Worm (Caenorhabditis elegans): ENCODE results near the gene C08B11.9.

DNA sequence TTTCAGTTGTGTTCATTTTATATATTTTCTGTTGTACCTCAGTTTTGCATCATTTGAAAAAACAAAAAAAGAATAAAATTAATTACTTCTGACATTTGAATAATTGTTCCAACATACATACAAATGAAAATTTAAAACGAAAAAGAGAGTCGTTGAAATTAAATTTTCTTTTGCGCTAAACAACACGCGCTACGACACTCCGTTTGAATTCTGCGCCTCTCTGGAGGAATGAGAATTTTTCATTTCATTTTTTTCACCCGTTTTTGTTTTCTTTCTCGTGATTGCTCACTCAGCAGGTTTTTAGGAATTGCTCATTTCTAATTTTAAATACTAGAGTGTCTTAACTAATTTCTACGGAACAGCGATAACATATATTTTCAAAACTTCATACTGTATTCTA lies 3.7 kb upstream of the C08B11.9 start:
- TF ChIP-seq Y53F4B.3 (GFP tag; IDR thresholded peaks at IDR 0.05) (no peak), ceh-58 (GFP tag; IDR thresholded peaks at IDR 0.05) (no peak), sea-2 (GFP tag; IDR thresholded peaks at IDR 0.05) (no peak), dpl-1 (GFP tag; optimal IDR thresholded peaks at IDR 0.05) (no peak), mes-4 (tag; optimal IDR thresholded peaks at IDR 0.05) (no peak), F52B5.7 (tag; optimal IDR thresholded peaks at IDR 0.05) (no peak), ztf-6 (GFP tag; IDR thresholded peaks at IDR 0.05) (no peak), snpc-4 (GFP tag; optimal IDR thresholded peaks at IDR 0.05) (no peak), snpc-4 (tag; optimal IDR thresholded peaks at IDR 0.05) (no peak), Y95B8A.8 (GFP tag; IDR thresholded peaks at IDR 0.05) (no peak)
